Worm (Caenorhabditis elegans) whole organism, young adult: ENCODE results near the gene T14A8.2.
A peak's percentile ranks its signal among the peaks of the same experiment; 100 is the strongest.

Experiments
- B0336.3 ChIP-seq: fragments of 200-800 bp; sonication (Bioruptor generic); IDR thresholded peaks from 2 replicates; pipeline ENCODE4 v1.3.6; 2022; ENCODE audit warnings: missing genetic modification characterization, missing compliant biosample characterization
- F23B12.7 ChIP-seq: sonication (generic microtip); optimal IDR thresholded peaks from 2 replicates; lab custom pipeline; 2017; ENCODE audit warnings: missing genetic modification characterization, mild to moderate bottlenecking, missing compliant biosample characterization, antibody characterized with exemption, moderate library complexity; ENCODE audit not compliant: insufficient read depth
- F33H1.4 ChIP-seq: fragments of 200-800 bp; sonication (Bioruptor generic); IDR thresholded peaks from 2 replicates; pipeline ENCODE4 v1.3.6; 2022; ENCODE audit warnings: missing genetic modification reagents, missing genetic modification characterization, missing compliant biosample characterization
- F49E8.2 ChIP-seq: sonication (generic microtip); optimal IDR thresholded peaks from 3 replicates; lab custom pipeline; 2017; ENCODE audit warnings: missing genetic modification characterization, mild to moderate bottlenecking, missing compliant biosample characterization, antibody characterized with exemption, moderate library complexity; ENCODE audit not compliant: insufficient read depth
- F55B11.4 ChIP-seq: sonication (generic microtip); optimal IDR thresholded peaks from 2 replicates; lab custom pipeline; 2016; ENCODE audit warnings: missing compliant biosample characterization, missing genetic modification characterization, borderline replicate concordance; ENCODE audit not compliant: insufficient read depth
- T26A5.8 ChIP-seq: sonication (generic microtip); optimal IDR thresholded peaks from 2 replicates; lab custom pipeline; 2016; ENCODE audit warnings: missing genetic modification characterization, missing compliant biosample characterization
- Y53G8AR.9 ChIP-seq: fragments of 200-800 bp; sonication (Bioruptor generic); conservative IDR thresholded peaks from 2 replicates; pipeline ENCODE4 v1.3.6; 2022; ENCODE audit warnings: missing genetic modification reagents, missing genetic modification characterization, missing compliant biosample characterization
- Y56A3A.18 ChIP-seq: fragments of 200-800 bp; sonication (Bioruptor generic); IDR thresholded peaks from 2 replicates; pipeline ENCODE4 v1.3.6; 2022; ENCODE audit warnings: missing genetic modification reagents, missing genetic modification characterization, missing compliant biosample characterization
- Y79H2A.3 ChIP-seq: fragments of 200-800 bp; sonication (Bioruptor generic); conservative IDR thresholded peaks from 2 replicates; pipeline ENCODE4 v1.3.6; 2022; ENCODE audit warnings: missing genetic modification reagents, missing genetic modification characterization, missing compliant biosample characterization
- ZK185.1 ChIP-seq: sonication (generic microtip); optimal IDR thresholded peaks from 2 replicates; lab custom pipeline; 2016; ENCODE audit warnings: mild to moderate bottlenecking, missing genetic modification characterization, missing compliant biosample characterization; ENCODE audit not compliant: poor library complexity, severe bottlenecking
- ama-1 ChIP-seq, 3 experiments: fragments of 150-350 bp in 1 of 3; sonication (generic microtip) in 2 of 3; optimal IDR thresholded peaks; 2 replicates each; lab custom pipeline; 2014 to 2018; ENCODE audit warnings: missing biosample characterization in 2 of 3, missing genetic modification characterization in 2 of 3, missing genetic modification reagents in 2 of 3
- aptf-2 ChIP-seq: fragments of 200-800 bp; sonication (Bioruptor generic); conservative IDR thresholded peaks from 2 replicates; pipeline ENCODE4 v1.3.6; 2022; ENCODE audit warnings: missing genetic modification reagents, missing genetic modification characterization, missing compliant biosample characterization
- athp-1 ChIP-seq: sonication (generic microtip); optimal IDR thresholded peaks from 2 replicates; lab custom pipeline; 2017; ENCODE audit warnings: mild to moderate bottlenecking, missing genetic modification characterization, missing compliant biosample characterization
- cebp-1 ChIP-seq, 2 experiments: fragments of 200-800 bp in 1 of 2; sonication (Bioruptor generic) in 1 of 2; sonication (generic microtip) in 1 of 2; IDR thresholded peaks in 1 of 2; optimal IDR thresholded peaks in 1 of 2; 2 replicates each; pipeline versions ENCODE4 v1.3.6 to Lab custom; 2017 to 2022; ENCODE audit warnings: missing compliant biosample characterization in 2 of 2, missing genetic modification characterization in 2 of 2, mild to moderate bottlenecking in 1 of 2, missing genetic modification reagents in 1 of 2, moderate library complexity in 1 of 2
- ceh-100 ChIP-seq: fragments of 200-800 bp; sonication (Bioruptor generic); IDR thresholded peaks from 2 replicates; pipeline ENCODE4 v1.3.6; 2022; ENCODE audit warnings: missing genetic modification reagents, missing genetic modification characterization, missing compliant biosample characterization
- ceh-27 ChIP-seq: fragments of 200-800 bp; sonication (Bioruptor generic); optimal IDR thresholded peaks from 2 replicates; lab custom pipeline; 2018; ENCODE audit warnings: mild to moderate bottlenecking, missing genetic modification characterization, moderate library complexity, missing compliant biosample characterization
- dpl-1 ChIP-seq: fragments of 150-350 bp; optimal IDR thresholded peaks from 2 replicates; lab custom pipeline; 2014; ENCODE audit warnings: missing biosample characterization, missing genetic modification reagents, missing genetic modification characterization
- efl-1 ChIP-seq: fragments of 150-350 bp; optimal IDR thresholded peaks from 2 replicates; lab custom pipeline; 2014; ENCODE audit warnings: missing biosample characterization, missing genetic modification reagents, missing genetic modification characterization
- egl-44 ChIP-seq: fragments of 200-800 bp; sonication (Bioruptor generic); IDR thresholded peaks from 2 replicates; pipeline ENCODE4 v1.3.6; 2022; ENCODE audit warnings: missing genetic modification reagents, missing genetic modification characterization, missing compliant biosample characterization
- ekl-4 ChIP-seq: fragments of 200-800 bp; sonication (Bioruptor generic); IDR thresholded peaks from 2 replicates; pipeline ENCODE4 v1.3.6; 2022; ENCODE audit warnings: missing genetic modification reagents, missing genetic modification characterization, missing compliant biosample characterization
- him-1 ChIP-seq: sonication (generic microtip); optimal IDR thresholded peaks from 2 replicates; lab custom pipeline; 2016; ENCODE audit warnings: missing genotype, missing genetic modification reagents, missing genetic modification characterization, missing compliant biosample characterization
- let-526 ChIP-seq: fragments of 200-800 bp; sonication (Bioruptor generic); IDR thresholded peaks from 2 replicates; pipeline ENCODE4 v1.3.6; 2022; ENCODE audit warnings: missing genetic modification reagents, missing genetic modification characterization, missing compliant biosample characterization
- lin-35 ChIP-seq, 3 experiments: fragments of 150-350 bp in 2 of 3; sonication (generic microtip) in 1 of 3; optimal IDR thresholded peaks; 2 replicates each; lab custom pipeline; 2014 to 2018; ENCODE audit warnings: missing biosample characterization in 3 of 3, missing genetic modification characterization in 3 of 3, missing genetic modification reagents in 3 of 3
- lsl-1 ChIP-seq: fragments of 200-800 bp; sonication (Bioruptor generic); optimal IDR thresholded peaks from 2 replicates; lab custom pipeline; 2018; ENCODE audit warnings: mild to moderate bottlenecking, missing genetic modification characterization, moderate library complexity, missing compliant biosample characterization
- lsy-27 ChIP-seq: sonication (generic microtip); optimal IDR thresholded peaks from 2 replicates; lab custom pipeline; 2017; ENCODE audit warnings: missing genetic modification characterization, mild to moderate bottlenecking, missing compliant biosample characterization, antibody characterized with exemption, missing genotype, borderline replicate concordance; ENCODE audit not compliant: insufficient read depth
- madf-10 ChIP-seq: sonication (generic microtip); optimal IDR thresholded peaks from 2 replicates; lab custom pipeline; 2016; ENCODE audit warnings: mild to moderate bottlenecking, missing genetic modification characterization, missing compliant biosample characterization
- madf-3 ChIP-seq: fragments of 200-800 bp; sonication (Bioruptor generic); IDR thresholded peaks from 2 replicates; pipeline ENCODE4 v1.3.6; 2022; ENCODE audit warnings: missing genetic modification reagents, missing genetic modification characterization, missing compliant biosample characterization
- mes-4 ChIP-seq: sonication (generic microtip); optimal IDR thresholded peaks from 2 replicates; lab custom pipeline; 2016; ENCODE audit warnings: missing genotype, missing genetic modification characterization, missing compliant biosample characterization
- nfyb-1 ChIP-seq: fragments of 200-800 bp; sonication (Bioruptor generic); IDR thresholded peaks from 2 replicates; pipeline ENCODE4 v1.3.6; 2022; ENCODE audit warnings: missing genetic modification reagents, missing genetic modification characterization, missing compliant biosample characterization
- nhr-80 ChIP-seq: sonication (generic microtip); optimal IDR thresholded peaks from 2 replicates; lab custom pipeline; 2016; ENCODE audit warnings: missing genetic modification characterization, missing compliant biosample characterization
- nhr-90 ChIP-seq: sonication (generic microtip); optimal IDR thresholded peaks from 2 replicates; lab custom pipeline; 2016; ENCODE audit warnings: missing genotype, mild to moderate bottlenecking, missing genetic modification characterization, missing compliant biosample characterization
- pbrm-1 ChIP-seq: fragments of 200-800 bp; sonication (Bioruptor generic); IDR thresholded peaks from 2 replicates; pipeline ENCODE4 v1.3.6; 2022; ENCODE audit warnings: missing genetic modification reagents, missing genetic modification characterization, missing compliant biosample characterization
- rpc-1 ChIP-seq, 2 experiments: fragments of 150-350 bp in 1 of 2; sonication (generic microtip) in 1 of 2; optimal IDR thresholded peaks; 2 replicates each; lab custom pipeline; 2014 to 2018; ENCODE audit warnings: missing biosample characterization in 1 of 2, missing genetic modification characterization in 1 of 2, missing genetic modification reagents in 1 of 2, missing genotype in 1 of 2
- tbx-9 ChIP-seq: sonication (generic microtip); optimal IDR thresholded peaks from 2 replicates; lab custom pipeline; 2016; ENCODE audit warnings: borderline replicate concordance, missing genetic modification characterization, inconsistent platforms, missing compliant biosample characterization
- unc-130 ChIP-seq: sonication (generic microtip); optimal IDR thresholded peaks from 2 replicates; lab custom pipeline; 2016; ENCODE audit warnings: missing genetic modification reagents, missing genetic modification characterization, missing compliant biosample characterization
- xnd-1 ChIP-seq: sonication (generic microtip); optimal IDR thresholded peaks from 2 replicates; lab custom pipeline; 2016; ENCODE audit warnings: missing genotype, missing genetic modification reagents, missing genetic modification characterization, missing compliant biosample characterization

The T14A8.2 gene

ce11 chrIV:7796432-7797113 lies 25.9 kb downstream of the T14A8.2 start, which contains the start of gene sgo-1 (continued):
- TF ChIP-seq mes-4 (tag; lab: Kevin White, UChicago) (no peak), pbrm-1 (GFP tag; lab: Robert Waterston, UW) (peak; percentile 77; the same call in 1 of the 2 replicates), lsl-1 (GFP tag; lab: Kevin White, UChicago) (peak; percentile 97), lin-35 (GFP tag; optimal IDR thresholded peaks at IDR 0.05; lab: Kevin White, UChicago) (peak in 2 of 3 experiments; percentile 2 to 82), lsy-27 (tag; lab: Kevin White, UChicago) (no peak), ceh-100 (peak; percentile 66; the same call in 1 of the 2 replicates)

- TF ChIP-seq xnd-1 (tag; lab: Kevin White, UChicago) (no peak), ZK185.1 (no peak), madf-10 (no peak), Y79H2A.3 (GFP tag; lab: Robert Waterston, UW) (no peak), nhr-90 (no peak), tbx-9 (tag; lab: Kevin White, UChicago) (no peak), unc-130 (GFP tag; lab: Kevin White, UChicago) (no peak), let-526 (GFP tag; lab: Robert Waterston, UW) (no peak), F55B11.4 (tag; lab: Kevin White, UChicago) (no peak)
Observed at ce11 chrIV:7794709-7795108, 27.7 kb downstream of the T14A8.2 start, which contains the start of gene ntp-1. ntp-1 (minus strand) TSS chrIV:7794809.

ce11 chrIV:7791821-7792446 lies 30.5 kb downstream of the T14A8.2 start, which contains the start of gene C33H5.13:
C33H5.13 (minus strand) TSS chrIV:7792263.
- TF ChIP-seq Y53G8AR.9 (GFP tag; lab: Robert Waterston, UW) (0 out of 2 replicates have a peak, but pooled peaks have one; percentile 60), ZK185.1 (peak; percentile 12), nhr-80 (tag; lab: Kevin White, UChicago) (peak; percentile 66), dpl-1 (no peak), cebp-1 (GFP tag; IDR thresholded peaks at IDR 0.05; lab: Robert Waterston, UW) (no peak), cebp-1 (tag; optimal IDR thresholded peaks at IDR 0.05; lab: Kevin White, UChicago) (peak; percentile 28), ekl-4 (GFP tag; lab: Robert Waterston, UW) (no peak), F55B11.4 (tag; lab: Kevin White, UChicago) (no peak), ceh-27 (no peak)

- TF ChIP-seq F33H1.4 (GFP tag; lab: Robert Waterston, UW) (peak; percentile 94), aptf-2 (GFP tag; lab: Robert Waterston, UW) (peak; percentile 29; the same call in 1 of the 2 replicates), T26A5.8 (no peak), F49E8.2 (tag; lab: Kevin White, UChicago) (peak; percentile 83), F55B11.4 (tag; lab: Kevin White, UChicago) (no peak), athp-1 (tag; lab: Kevin White, UChicago) (no peak), Y56A3A.18 (GFP tag; lab: Robert Waterston, UW) (no peak), B0336.3 (GFP tag; lab: Robert Waterston, UW) (peak; percentile 66), nhr-80 (tag; lab: Kevin White, UChicago) (peak; percentile 17), F23B12.7 (tag; lab: Kevin White, UChicago) (peak; percentile 81), madf-3 (GFP tag; lab: Robert Waterston, UW) (peak; percentile 99), let-526 (GFP tag; lab: Robert Waterston, UW) (0 out of 2 replicates have a peak, but pooled peaks have one; percentile 70), him-1 (peak; percentile 43), efl-1 (GFP tag; lab: Kevin White, UChicago) (peak; percentile 93), nfyb-1 (GFP tag; lab: Robert Waterston, UW) (peak; percentile 77), pbrm-1 (GFP tag; lab: Robert Waterston, UW) (0 out of 2 replicates have a peak, but pooled peaks have one; percentile 67), ama-1 (optimal IDR thresholded peaks at IDR 0.05; lab: Kevin White, UChicago) (peak; percentile 28), ama-1 (GFP tag; optimal IDR thresholded peaks at IDR 0.05; lab: Kevin White, UChicago) (peak in 1 of 2 experiments; percentile 29), egl-44 (GFP tag; lab: Robert Waterston, UW) (no peak), rpc-1 (optimal IDR thresholded peaks at IDR 0.05; lab: Kevin White, UChicago) (no peak), rpc-1 (tag; optimal IDR thresholded peaks at IDR 0.05; lab: Kevin White, UChicago) (no peak)
Observed at ce11 chrIV:7790801-7791588, 31.4 kb downstream of the T14A8.2 start, which contains the start of gene rsp-6. rsp-6 (minus strand) TSS chrIV:7791229.
